Fruit fly (Drosophila melanogaster) whole organism, embryonic: ENCODE results near the gene wam.

Source experiments
- Ada2b ChIP-seq: fragments of 200-800 bp; sonication (Bioruptor generic); IDR thresholded peaks from 2 replicates; pipeline ENCODE4 v1.3.6; 2022; ENCODE audit warnings: missing biosample characterization, missing genetic modification characterization
- Asciz ChIP-seq: fragments of 200-800 bp; sonication (Bioruptor generic); optimal IDR thresholded peaks from 2 replicates; lab custom pipeline; 2017; ENCODE audit warnings: missing biosample characterization, mild to moderate bottlenecking, missing genetic modification characterization, missing genetic modification reagents
- BtbVII ChIP-seq: fragments of 200-800 bp; sonication (Bioruptor generic); optimal IDR thresholded peaks from 3 replicates; lab custom pipeline; 2017; ENCODE audit warnings: missing biosample characterization, mild to moderate bottlenecking, missing genetic modification characterization
- CG12155 ChIP-seq: fragments of 200-800 bp; sonication (Bioruptor generic); optimal IDR thresholded peaks from 3 replicates; lab custom pipeline; 2016; ENCODE audit warnings: missing biosample characterization, missing genetic modification characterization
- CG12659 ChIP-seq: fragments of 200-800 bp; sonication (Bioruptor generic); optimal IDR thresholded peaks from 3 replicates; lab custom pipeline; 2017; ENCODE audit warnings: mild to moderate bottlenecking, missing biosample characterization, missing genetic modification reagents, missing genetic modification characterization
- CG12744 ChIP-seq: fragments of 200-800 bp; sonication (Bioruptor generic); optimal IDR thresholded peaks from 2 replicates; lab custom pipeline; 2016; ENCODE audit warnings: missing biosample characterization, missing genetic modification characterization
- CG12769 ChIP-seq: fragments of 200-800 bp; sonication (Bioruptor generic); optimal IDR thresholded peaks from 2 replicates; lab custom pipeline; 2019; ENCODE audit warnings: missing biosample characterization, mild to moderate bottlenecking, missing genetic modification characterization, moderate library complexity
- CG12942 ChIP-seq: fragments of 200-800 bp; sonication (Bioruptor generic); optimal IDR thresholded peaks from 3 replicates; lab custom pipeline; 2016; ENCODE audit warnings: missing biosample characterization, missing genetic modification characterization
- CG14965 ChIP-seq: fragments of 200-800 bp; sonication (Bioruptor generic); optimal IDR thresholded peaks from 2 replicates; lab custom pipeline; 2016; ENCODE audit warnings: missing biosample characterization, missing genetic modification characterization, borderline replicate concordance
- CG15696 ChIP-seq: fragments of 200-800 bp; sonication (Bioruptor generic); optimal IDR thresholded peaks from 2 replicates; lab custom pipeline; 2019; ENCODE audit warnings: missing biosample characterization, mild to moderate bottlenecking, missing genetic modification characterization, moderate library complexity
- CG1647 ChIP-seq: fragments of 200-800 bp; sonication (Bioruptor generic); optimal IDR thresholded peaks from 3 replicates; lab custom pipeline; 2016; ENCODE audit warnings: missing biosample characterization, missing genetic modification characterization
- CG17186 ChIP-seq: fragments of 200-800 bp; sonication (Bioruptor generic); optimal IDR thresholded peaks from 3 replicates; lab custom pipeline; 2017; ENCODE audit warnings: missing biosample characterization, missing genetic modification reagents, missing genetic modification characterization
- CG17385 ChIP-seq: fragments of 200-800 bp; sonication (Bioruptor generic); optimal IDR thresholded peaks from 3 replicates; lab custom pipeline; 2018; ENCODE audit warnings: missing biosample characterization, mild to moderate bottlenecking, missing genetic modification characterization
- CG18764 ChIP-seq: fragments of 200-800 bp; sonication (Bioruptor generic); optimal IDR thresholded peaks from 3 replicates; lab custom pipeline; 2016; ENCODE audit warnings: missing biosample characterization, missing genetic modification characterization
- CG31441 ChIP-seq: fragments of 200-800 bp; sonication (Bioruptor generic); IDR thresholded peaks from 2 replicates; pipeline ENCODE4 v1.3.6; 2022; ENCODE audit warnings: missing biosample characterization, missing genetic modification characterization
- CG3847 ChIP-seq: fragments of 200-800 bp; sonication (Bioruptor generic); IDR thresholded peaks from 2 replicates; pipeline ENCODE4 v1.3.6; 2022; ENCODE audit warnings: missing biosample characterization, missing genetic modification characterization
- CG6765 ChIP-seq: fragments of 200-800 bp; sonication (Bioruptor generic); optimal IDR thresholded peaks from 3 replicates; lab custom pipeline; 2017; ENCODE audit warnings: missing biosample characterization, mild to moderate bottlenecking, missing genetic modification characterization
- CG7271 ChIP-seq: fragments of 200-800 bp; sonication (Bioruptor generic); optimal IDR thresholded peaks from 2 replicates; lab custom pipeline; 2018; ENCODE audit warnings: missing biosample characterization, mild to moderate bottlenecking, missing genetic modification characterization, moderate library complexity
- CG7839 ChIP-seq: fragments of 200-800 bp; sonication (Bioruptor generic); optimal IDR thresholded peaks from 3 replicates; lab custom pipeline; 2018; ENCODE audit warnings: missing biosample characterization, mild to moderate bottlenecking, missing genetic modification characterization, moderate library complexity
- CG8359 ChIP-seq: fragments of 200-800 bp; sonication (Bioruptor generic); optimal IDR thresholded peaks from 2 replicates; lab custom pipeline; 2017; ENCODE audit warnings: missing biosample characterization, mild to moderate bottlenecking, missing genetic modification characterization, borderline replicate concordance
- CG9797 ChIP-seq: fragments of 200-800 bp; sonication (Bioruptor generic); optimal IDR thresholded peaks from 3 replicates; lab custom pipeline; 2018; ENCODE audit warnings: missing biosample characterization, mild to moderate bottlenecking, missing genetic modification characterization
- CG9932 ChIP-seq: fragments of 200-800 bp; sonication (Bioruptor generic); IDR thresholded peaks from 2 replicates; pipeline ENCODE4 v1.3.6; 2022; ENCODE audit warnings: missing biosample characterization, missing genetic modification characterization
- CoRest ChIP-seq: fragments of 200-800 bp; sonication (Bioruptor generic); optimal IDR thresholded peaks from 3 replicates; lab custom pipeline; 2018; ENCODE audit warnings: missing biosample characterization, mild to moderate bottlenecking, missing genetic modification characterization, moderate library complexity
- Hr78 ChIP-seq, 2 experiments: fragments of 200-800 bp in 1 of 2; fragments of >200 bp in 1 of 2; sonication (Bioruptor generic) in 1 of 2; optimal IDR thresholded peaks; 2 replicates each; lab custom pipeline; 2017 to 2019; ENCODE audit warnings: missing biosample characterization in 2 of 2, missing genetic modification characterization in 2 of 2, mild to moderate bottlenecking in 1 of 2, moderate library complexity in 1 of 2
- Mad ChIP-seq: fragments of 200-800 bp; sonication (Bioruptor generic); optimal IDR thresholded peaks from 2 replicates; lab custom pipeline; 2016; ENCODE audit warnings: missing biosample characterization, missing genetic modification characterization
- Meics ChIP-seq: fragments of 200-800 bp; sonication (Bioruptor generic); optimal IDR thresholded peaks from 2 replicates; lab custom pipeline; 2017; ENCODE audit warnings: missing biosample characterization, mild to moderate bottlenecking, missing genetic modification characterization
- NFAT ChIP-seq: fragments of 200-800 bp; sonication (Bioruptor generic); IDR thresholded peaks from 2 replicates; pipeline ENCODE4 v1.3.6; 2022; ENCODE audit warnings: missing biosample characterization, missing genetic modification characterization
- Sin3A ChIP-seq: fragments of >200 bp; optimal IDR thresholded peaks from 2 replicates; lab custom pipeline; 2018
- TFAM ChIP-seq: fragments of 200-800 bp; sonication (Bioruptor generic); optimal IDR thresholded peaks from 2 replicates; lab custom pipeline; 2017; ENCODE audit warnings: missing biosample characterization, missing genetic modification characterization, inconsistent platforms
- Trl ChIP-seq, 3 experiments: fragments of >200 bp in 2 of 3; fragments of 200-800 bp in 1 of 3; sonication (Bioruptor generic) in 1 of 3; optimal IDR thresholded peaks; 2 replicates in 1 of 3; 3 replicates in 2 of 3; lab custom pipeline; 2016 to 2017; ENCODE audit warnings: missing biosample characterization in 1 of 3, missing genetic modification characterization in 1 of 3
- az2 ChIP-seq: fragments of 200-800 bp; sonication (Bioruptor generic); optimal IDR thresholded peaks from 3 replicates; lab custom pipeline; 2016; ENCODE audit warnings: missing biosample characterization, missing genetic modification characterization
- cato ChIP-seq: fragments of 200-800 bp; sonication (Bioruptor generic); optimal IDR thresholded peaks from 2 replicates; lab custom pipeline; 2016; ENCODE audit warnings: missing biosample characterization, missing genetic modification characterization, borderline replicate concordance
- croc ChIP-seq: fragments of 200-800 bp; sonication (Bioruptor generic); conservative IDR thresholded peaks from 3 replicates; pipeline ENCODE4 v1.3.6; 2022; ENCODE audit warnings: missing biosample characterization, missing genetic modification characterization
- dan ChIP-seq: fragments of 200-800 bp; sonication (Bioruptor generic); IDR thresholded peaks from 2 replicates; pipeline ENCODE4 v1.3.6; 2022; ENCODE audit warnings: missing biosample characterization, missing genetic modification characterization
- dimm ChIP-seq: fragments of 200-800 bp; sonication (Bioruptor generic); IDR thresholded peaks from 2 replicates; pipeline ENCODE4 v1.3.6; 2022; ENCODE audit warnings: missing biosample characterization, missing genetic modification characterization
- en ChIP-seq: fragments of 200-800 bp; sonication (Bioruptor generic); optimal IDR thresholded peaks from 2 replicates; lab custom pipeline; 2016; ENCODE audit warnings: missing biosample characterization, missing genetic modification characterization
- gcm ChIP-seq: fragments of 200-800 bp; sonication (Bioruptor generic); optimal IDR thresholded peaks from 2 replicates; lab custom pipeline; 2019; ENCODE audit warnings: missing biosample characterization, mild to moderate bottlenecking, missing genetic modification characterization, moderate library complexity
- mam ChIP-seq: fragments of 200-800 bp; sonication (Bioruptor generic); optimal IDR thresholded peaks from 3 replicates; lab custom pipeline; 2016; ENCODE audit warnings: missing biosample characterization, missing genetic modification characterization
- nerfin-1 ChIP-seq: fragments of 200-800 bp; sonication (Bioruptor generic); optimal IDR thresholded peaks from 3 replicates; lab custom pipeline; 2019; ENCODE audit warnings: missing biosample characterization, mild to moderate bottlenecking, missing genetic modification characterization, moderate library complexity
- odd ChIP-seq: fragments of 200-800 bp; sonication (Bioruptor generic); optimal IDR thresholded peaks from 2 replicates; lab custom pipeline; 2017; ENCODE audit warnings: missing biosample characterization, mild to moderate bottlenecking, missing genetic modification characterization
- pb ChIP-seq: fragments of 200-800 bp; sonication (Bioruptor generic); optimal IDR thresholded peaks from 3 replicates; lab custom pipeline; 2016; ENCODE audit warnings: missing biosample characterization, missing genetic modification characterization
- pho ChIP-seq: fragments of 200-800 bp; sonication (Bioruptor generic); optimal IDR thresholded peaks from 2 replicates; lab custom pipeline; 2016; ENCODE audit warnings: missing biosample characterization, missing genetic modification characterization
- pita ChIP-seq: fragments of 200-800 bp; sonication (Bioruptor generic); optimal IDR thresholded peaks from 2 replicates; lab custom pipeline; 2017; ENCODE audit warnings: missing biosample characterization, mild to moderate bottlenecking, missing genetic modification characterization
- ranshi ChIP-seq: fragments of 200-800 bp; sonication (Bioruptor generic); IDR thresholded peaks from 2 replicates; pipeline ENCODE4 v1.3.6; 2022; ENCODE audit warnings: missing biosample characterization, missing genetic modification characterization
- repo ChIP-seq: fragments of 200-800 bp; sonication (Bioruptor generic); optimal IDR thresholded peaks from 2 replicates; lab custom pipeline; 2016; ENCODE audit warnings: missing biosample characterization, missing genetic modification characterization
- row ChIP-seq: fragments of 200-800 bp; sonication (Bioruptor generic); IDR thresholded peaks from 3 replicates; pipeline ENCODE4 v1.3.6; 2022; ENCODE audit warnings: missing biosample characterization, missing genetic modification characterization
- slou ChIP-seq: fragments of 200-800 bp; sonication (Bioruptor generic); optimal IDR thresholded peaks from 3 replicates; lab custom pipeline; 2016; ENCODE audit warnings: missing biosample characterization, missing genetic modification characterization
- ttk ChIP-seq: fragments of 200-800 bp; sonication (Bioruptor generic); IDR thresholded peaks from 2 replicates; pipeline ENCODE4 v2.1.2; 2022; ENCODE audit warnings: missing biosample characterization, missing genetic modification characterization
- z ChIP-seq: fragments of 200-800 bp; sonication (Bioruptor generic); IDR thresholded peaks from 3 replicates; pipeline ENCODE4 v1.3.6; 2022; ENCODE audit warnings: missing biosample characterization, missing genetic modification characterization

wam gene

DNA sequence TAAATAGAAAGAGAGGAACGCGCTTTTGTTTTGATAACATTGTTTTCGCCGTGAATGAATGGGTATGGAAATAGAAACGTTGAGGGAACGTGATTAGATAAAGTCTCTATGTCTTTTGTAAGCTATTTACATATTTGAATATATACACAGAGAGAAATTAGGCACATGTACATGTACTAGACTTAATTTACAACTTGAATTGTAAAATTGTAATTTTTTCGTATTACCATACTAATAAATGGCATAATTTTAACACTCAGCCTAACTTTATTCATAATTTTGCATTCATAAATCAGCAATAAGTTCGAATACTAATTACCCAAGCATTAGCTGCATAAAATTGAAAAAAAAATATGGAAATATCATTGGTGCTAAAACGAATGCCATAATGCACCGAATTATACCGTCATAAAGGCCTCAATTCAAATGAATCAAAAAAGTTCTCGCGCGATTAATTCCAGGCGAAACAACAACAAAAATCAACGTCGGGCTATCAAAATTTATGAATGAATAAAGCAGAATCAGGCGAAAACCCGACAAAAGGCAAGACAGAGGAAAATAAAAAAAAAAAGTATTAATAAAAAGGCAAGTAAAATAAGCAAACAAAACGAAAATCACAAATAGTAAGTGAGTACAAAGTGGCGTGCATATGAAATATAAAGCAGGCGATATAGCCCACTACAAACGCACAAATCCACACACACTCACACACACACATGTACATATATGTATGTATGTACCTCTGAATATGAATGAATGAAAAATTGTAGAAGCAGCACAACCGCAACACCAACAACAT lies 44.9 kb upstream of the wam start (continued):
- TF ChIP-seq gcm (no peak), en (GFP tag; lab: Kevin White, UChicago) (no peak), CG31441 (GFP tag; lab: Robert Waterston, UW) (peak; percentile 77), cato (GFP tag; lab: Kevin White, UChicago) (peak; percentile 11), CG9797 (GFP tag; lab: Kevin White, UChicago) (no peak), Trl (optimal IDR thresholded peaks at IDR 0.05; lab: Kevin White, UChicago) (no peak), Trl (GFP tag; optimal IDR thresholded peaks at IDR 0.05; lab: Kevin White, UChicago) (peak; percentile 31), CG12155 (GFP tag; lab: Kevin White, UChicago) (peak; percentile 5), CG18764 (GFP tag; lab: Kevin White, UChicago) (no peak), row (no peak; the same call in 2 of the 3 replicates), Meics (peak; percentile 54), dan (GFP tag; lab: Robert Waterston, UW) (no peak), slou (no peak), TFAM (GFP tag; lab: Kevin White, UChicago) (no peak), ranshi (GFP tag; lab: Robert Waterston, UW) (peak; percentile 17; the same call in 1 of the 2 replicates), CG8359 (GFP tag; lab: Kevin White, UChicago) (peak; percentile 47), az2 (GFP tag; lab: Kevin White, UChicago) (peak; percentile 32), CG15696 (tag; lab: Kevin White, UChicago) (peak; percentile 61), pb (GFP tag; lab: Kevin White, UChicago) (no peak), repo (GFP tag; lab: Kevin White, UChicago) (no peak), CG12769 (tag; lab: Kevin White, UChicago) (peak; percentile 63), CG12744 (GFP tag; lab: Kevin White, UChicago) (no peak), ttk (no peak), BtbVII (GFP tag; lab: Kevin White, UChicago) (peak; percentile 31), CG7271 (tag; lab: Kevin White, UChicago) (no peak), Asciz (peak; percentile 79), CG3847 (GFP tag; lab: Robert Waterston, UW) (no peak), nerfin-1 (tag; lab: Kevin White, UChicago) (peak; percentile 50), CG9932 (GFP tag; lab: Robert Waterston, UW) (no peak), Ada2b (no peak), Mad (no peak), CG6765 (GFP tag; lab: Kevin White, UChicago) (no peak), croc (GFP tag; lab: Robert Waterston, UW) (no peak; the same call in 2 of the 3 replicates), pita (GFP tag; lab: Kevin White, UChicago) (no peak), NFAT (GFP tag; lab: Robert Waterston, UW) (no peak), CoRest (tag; lab: Kevin White, UChicago) (peak; percentile 76), odd (GFP tag; lab: Kevin White, UChicago) (peak; percentile 27), Sin3A (lab: Kevin White, UChicago) (no peak), z (GFP tag; lab: Robert Waterston, UW) (no peak), pho (peak; percentile 29), CG12942 (GFP tag; lab: Kevin White, UChicago) (peak; percentile 18), Hr78 (GFP tag; optimal IDR thresholded peaks at IDR 0.05; lab: Kevin White, UChicago) (no peak), dimm (GFP tag; lab: Robert Waterston, UW) (no peak), CG12659 (GFP tag; lab: Kevin White, UChicago) (peak; percentile 50), mam (peak; percentile 32), CG17186 (no peak), CG1647 (no peak), CG14965 (GFP tag; lab: Kevin White, UChicago) (no peak), CG7839 (tag; lab: Kevin White, UChicago) (peak; percentile 73), CG17385 (peak; percentile 49)
